Worm (Caenorhabditis elegans) whole organism, L4 larva: ENCODE measurements around the gene C49A9.2.
A peak's percentile ranks its signal among the peaks of the same experiment; 100 is the strongest.

Experiments used
- Y105C5A.15 ChIP-seq: fragments of 200-800 bp; sonication (Bioruptor generic); IDR thresholded peaks from 2 replicates; pipeline ENCODE4 v1.3.6; 2022; ENCODE audit warnings: missing genetic modification characterization, missing compliant biosample characterization
- Y48G9A.11 ChIP-seq: fragments of 200-800 bp; sonication (Bioruptor generic); IDR thresholded peaks from 2 replicates; pipeline ENCODE4 v1.3.6; 2022; ENCODE audit warnings: missing genetic modification reagents, missing genetic modification characterization, missing compliant biosample characterization
- ZK546.5 ChIP-seq, 2 experiments: sonication (generic microtip); optimal IDR thresholded peaks; 2 replicates each; lab custom pipeline; 2017; ENCODE audit warnings: missing biosample characterization in 2 of 2, missing genetic modification characterization in 2 of 2
- aha-1 ChIP-seq: fragments of 150-350 bp; peaks from one replicate; lab custom pipeline; 2014; ENCODE audit warnings: missing biosample characterization, missing genetic modification characterization
- ama-1 ChIP-seq: fragments of 150-350 bp; optimal IDR thresholded peaks from 2 replicates; lab custom pipeline; 2014; ENCODE audit warnings: inconsistent platforms, mixed read lengths
- ceh-32 ChIP-seq: sonication (generic microtip); optimal IDR thresholded peaks from 2 replicates; lab custom pipeline; 2016; ENCODE audit warnings: mild to moderate bottlenecking, missing genetic modification characterization, missing compliant biosample characterization; ENCODE audit not compliant: poor library complexity
- ces-1 ChIP-seq: fragments of 150-350 bp; sonication (generic microtip); optimal IDR thresholded peaks from 4 replicates; lab custom pipeline; 2014; ENCODE audit warnings: missing biosample characterization, missing genetic modification reagents, missing genetic modification characterization
- daf-16 ChIP-seq, 3 experiments: sonication (generic microtip); optimal IDR thresholded peaks; 2 replicates each; lab custom pipeline; 2016 to 2017; ENCODE audit warnings: missing genetic modification characterization in 3 of 3, missing genetic modification reagents in 3 of 3, mild to moderate bottlenecking in 2 of 3, missing compliant biosample characterization in 2 of 3, missing biosample characterization in 1 of 3, moderate library complexity in 1 of 3
- dmd-6 ChIP-seq: fragments of 200-800 bp; sonication (Bioruptor generic); IDR thresholded peaks from 2 replicates; pipeline ENCODE4 v1.3.6; 2022; ENCODE audit warnings: missing genetic modification reagents, missing genetic modification characterization, missing compliant biosample characterization
- dpl-1 ChIP-seq: fragments of 150-350 bp; optimal IDR thresholded peaks from 2 replicates; lab custom pipeline; 2014; ENCODE audit warnings: missing biosample characterization, missing genetic modification reagents, missing genetic modification characterization
- duxl-1 ChIP-seq: sonication (generic microtip); optimal IDR thresholded peaks from 2 replicates; lab custom pipeline; 2016; ENCODE audit warnings: mild to moderate bottlenecking, missing genetic modification characterization, moderate library complexity, missing compliant biosample characterization; ENCODE audit not compliant: poor library complexity
- dve-1 ChIP-seq: sonication (generic microtip); optimal IDR thresholded peaks from 2 replicates; lab custom pipeline; 2017; ENCODE audit warnings: antibody characterized with exemption, mild to moderate bottlenecking, missing genetic modification characterization, missing compliant biosample characterization; ENCODE audit not compliant: insufficient read depth
- fos-1 ChIP-seq: fragments of 150-350 bp; optimal IDR thresholded peaks from 2 replicates; lab custom pipeline; 2014; ENCODE audit warnings: missing biosample characterization, missing genetic modification characterization
- gei-8 ChIP-seq: fragments of 200-800 bp; sonication (Bioruptor generic); optimal IDR thresholded peaks from 2 replicates; lab custom pipeline; 2018; ENCODE audit warnings: mild to moderate bottlenecking, missing genetic modification characterization, missing compliant biosample characterization
- hlh-11 ChIP-seq: fragments of 200-800 bp; sonication (Bioruptor generic); optimal IDR thresholded peaks from 2 replicates; lab custom pipeline; 2018; ENCODE audit warnings: mild to moderate bottlenecking, missing genetic modification characterization, missing compliant biosample characterization
- hlh-30 ChIP-seq: sonication (generic microtip); optimal IDR thresholded peaks from 2 replicates; lab custom pipeline; 2017; ENCODE audit warnings: antibody characterized with exemption, mild to moderate bottlenecking, missing genetic modification characterization, missing compliant biosample characterization; ENCODE audit not compliant: insufficient read depth
- lin-15B ChIP-seq: fragments of 150-350 bp; sonication (generic microtip); optimal IDR thresholded peaks from 3 replicates; lab custom pipeline; 2014; ENCODE audit warnings: missing biosample characterization, missing genetic modification characterization
- lin-38 ChIP-seq: fragments of 200-800 bp; sonication (Bioruptor generic); IDR thresholded peaks from 2 replicates; pipeline ENCODE4 v1.3.6; 2022; ENCODE audit warnings: missing genetic modification reagents, missing genetic modification characterization, missing compliant biosample characterization
- mdl-1 ChIP-seq, 2 experiments: fragments of 150-350 bp in 1 of 2; sonication (generic microtip) in 1 of 2; optimal IDR thresholded peaks; 2 replicates each; lab custom pipeline; 2014 to 2017; ENCODE audit warnings: missing biosample characterization in 2 of 2, missing genetic modification characterization in 2 of 2
- mep-1 ChIP-seq: fragments of 150-350 bp; sonication (generic microtip); optimal IDR thresholded peaks from 3 replicates; lab custom pipeline; 2014; ENCODE audit warnings: missing biosample characterization, missing genetic modification characterization
- mes-2 ChIP-seq: sonication (generic microtip); optimal IDR thresholded peaks from 2 replicates; lab custom pipeline; 2016; ENCODE audit warnings: missing genotype, mild to moderate bottlenecking, missing genetic modification characterization, missing compliant biosample characterization; ENCODE audit not compliant: poor library complexity, severe bottlenecking
- nhr-25 ChIP-seq: sonication (generic microtip); optimal IDR thresholded peaks from 2 replicates; lab custom pipeline; 2017; ENCODE audit warnings: missing genetic modification characterization, mild to moderate bottlenecking, missing compliant biosample characterization, antibody characterized with exemption, moderate library complexity, borderline replicate concordance; ENCODE audit not compliant: insufficient read depth
- nhr-28 ChIP-seq: fragments of 150-350 bp; optimal IDR thresholded peaks from 2 replicates; lab custom pipeline; 2014; ENCODE audit warnings: missing biosample characterization, missing genetic modification characterization
- nhr-48 ChIP-seq: sonication (generic microtip); optimal IDR thresholded peaks from 2 replicates; lab custom pipeline; 2016; ENCODE audit warnings: mild to moderate bottlenecking, missing genetic modification characterization, missing compliant biosample characterization
- php-3 ChIP-seq: fragments of 200-800 bp; sonication (Bioruptor generic); IDR thresholded peaks from 2 replicates; pipeline ENCODE4 v1.3.6; 2022; ENCODE audit warnings: missing genetic modification reagents, missing genetic modification characterization, missing compliant biosample characterization
- pqm-1 ChIP-seq: sonication (generic microtip); optimal IDR thresholded peaks from 2 replicates; lab custom pipeline; 2017; ENCODE audit warnings: missing biosample characterization, missing genetic modification characterization
- rbr-2 ChIP-seq: sonication (generic microtip); optimal IDR thresholded peaks from 2 replicates; lab custom pipeline; 2016; ENCODE audit warnings: missing genotype, missing genetic modification characterization, missing compliant biosample characterization
- saeg-2 ChIP-seq: fragments of 200-800 bp; sonication (Bioruptor generic); IDR thresholded peaks from 2 replicates; pipeline ENCODE4 v1.3.6; 2022; ENCODE audit warnings: missing genetic modification reagents, missing genetic modification characterization, missing compliant biosample characterization
- set-16 ChIP-seq: fragments of 200-800 bp; sonication (Bioruptor generic); IDR thresholded peaks from 2 replicates; pipeline ENCODE4 v1.3.6; 2022; ENCODE audit warnings: missing genetic modification reagents, missing genetic modification characterization, missing compliant biosample characterization
- unc-130 ChIP-seq: sonication (generic microtip); optimal IDR thresholded peaks from 2 replicates; lab custom pipeline; 2016; ENCODE audit warnings: missing genetic modification reagents, missing genetic modification characterization, missing compliant biosample characterization
- unc-62 ChIP-seq, 3 experiments: fragments of 150-350 bp in 1 of 3; sonication (generic microtip); optimal IDR thresholded peaks in 2 of 3; peaks in 1 of 3; 1 replicate in 1 of 3; 2 replicates in 2 of 3; lab custom pipeline; 2014 to 2017; ENCODE audit warnings: missing biosample characterization in 3 of 3, missing genetic modification characterization in 3 of 3, missing genetic modification reagents in 3 of 3, missing genotype in 1 of 3
- zag-1 ChIP-seq: fragments of 150-350 bp; optimal IDR thresholded peaks from 2 replicates; lab custom pipeline; 2014; ENCODE audit warnings: missing biosample characterization, missing genetic modification characterization
- zfp-3 ChIP-seq: fragments of 200-800 bp; sonication (Bioruptor generic); conservative IDR thresholded peaks from 2 replicates; pipeline ENCODE4 v1.3.6; 2022; ENCODE audit warnings: missing genetic modification reagents, missing genetic modification characterization, missing compliant biosample characterization
- zip-2 ChIP-seq: fragments of 150-350 bp; optimal IDR thresholded peaks from 2 replicates; lab custom pipeline; 2014; ENCODE audit warnings: missing biosample characterization, missing genetic modification characterization
- ztf-7 ChIP-seq: fragments of 150-350 bp; optimal IDR thresholded peaks from 2 replicates; lab custom pipeline; 2014; ENCODE audit warnings: missing biosample characterization, missing genetic modification characterization

Gene C49A9.2

DNA sequence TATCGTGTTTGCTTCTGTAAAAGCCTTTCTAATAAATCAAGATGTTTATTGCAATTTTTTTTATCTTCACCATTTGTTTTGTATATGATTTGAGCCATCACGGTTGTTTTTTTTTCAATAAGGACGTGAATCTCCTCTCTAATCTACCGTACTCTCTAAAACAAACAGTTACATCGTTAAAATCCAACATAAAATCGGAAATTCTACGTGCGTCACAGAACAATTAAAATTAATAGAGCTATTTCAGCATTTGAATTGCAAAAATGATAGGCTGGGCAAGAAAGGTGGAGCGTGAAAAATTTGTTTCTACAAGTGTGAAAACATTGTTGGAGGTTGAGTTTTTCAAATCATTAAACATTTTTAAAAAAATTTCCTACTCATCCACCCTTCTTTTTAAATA lies 11.8 kb upstream of the C49A9.2 start, which contains the start of gene C49A9.5:
Gene C49A9.5, plus strand, starts transcription at position 271 of the 400 bp plus-strand sequence.
- TF ChIP-seq lin-38 (GFP tag; lab: Robert Waterston, UW) (no peak), mes-2 (tag; lab: Kevin White, UChicago) (no peak), zag-1 (tag; lab: Kevin White, UChicago) (no peak), rbr-2 (tag; lab: Kevin White, UChicago) (no peak), php-3 (peak; percentile 93), daf-16 (GFP tag; optimal IDR thresholded peaks at IDR 0.05; lab: Kevin White, UChicago) (no peak), daf-16 (tag; optimal IDR thresholded peaks at IDR 0.05; lab: Kevin White, UChicago) (peak; percentile 65), dve-1 (tag; lab: Kevin White, UChicago) (peak; percentile 5), pqm-1 (tag; lab: Kevin White, UChicago) (peak; percentile 1)

DNA sequence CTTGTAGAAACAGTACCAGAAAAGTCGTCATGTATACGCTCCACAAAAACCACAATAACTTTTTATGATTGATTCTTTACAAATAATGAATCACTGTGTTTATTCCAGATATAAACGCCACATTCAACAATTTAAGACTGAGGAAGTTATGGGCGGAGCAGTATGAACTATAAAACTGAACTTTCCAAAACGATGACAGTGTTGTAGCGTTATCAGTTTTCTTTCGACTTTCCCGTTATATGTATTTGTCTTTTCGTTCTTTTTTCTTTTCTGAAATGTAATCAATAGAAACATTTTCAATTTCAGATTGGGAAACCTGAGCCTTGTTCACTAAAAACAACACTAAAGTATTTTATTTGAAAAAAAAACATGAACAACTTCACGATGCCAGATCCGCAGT lies 8.2 kb upstream of the C49A9.2 start, which contains the start of gene C49A9.9:
Gene C49A9.9, plus strand, starts transcription at position 307 of the 400 bp plus-strand sequence.
- no peak for TF ChIP-seq lin-15B
- no peak for TF ChIP-seq dpl-1 (GFP tag; lab: Kevin White, UChicago)
- no peak for TF ChIP-seq Y48G9A.11 (GFP tag; lab: Robert Waterston, UW)
- TF ChIP-seq Y105C5A.15: no peak
- no peak for TF ChIP-seq ztf-7 (tag; lab: Kevin White, UChicago)
- no peak for TF ChIP-seq daf-16 (GFP tag; optimal IDR thresholded peaks at IDR 0.05; lab: Kevin White, UChicago)
- peak; percentile 25 for TF ChIP-seq daf-16 (tag; optimal IDR thresholded peaks at IDR 0.05; lab: Kevin White, UChicago)
- peak; percentile 0 for TF ChIP-seq hlh-11 (tag; lab: Kevin White, UChicago)
- TF ChIP-seq ZK546.5 (tag; optimal IDR thresholded peaks at IDR 0.05; lab: Kevin White, UChicago): no peak
- TF ChIP-seq set-16 (GFP tag; lab: Robert Waterston, UW): no peak
- TF ChIP-seq unc-130 (GFP tag; lab: Kevin White, UChicago): no peak
- TF ChIP-seq nhr-25: no peak
- no peak for TF ChIP-seq aha-1 (tag; lab: Kevin White, UChicago)
- TF ChIP-seq zip-2 (tag; lab: Kevin White, UChicago): no peak
- TF ChIP-seq zag-1 (tag; lab: Kevin White, UChicago): no peak
- peak; percentile 1 for TF ChIP-seq dve-1 (tag; lab: Kevin White, UChicago)
- peak; percentile 58 for TF ChIP-seq nhr-28
- no peak for TF ChIP-seq hlh-30 (tag; lab: Kevin White, UChicago)
- TF ChIP-seq rbr-2 (tag; lab: Kevin White, UChicago): no peak
- TF ChIP-seq nhr-48 (tag; lab: Kevin White, UChicago): no peak
- peak; percentile 73 for TF ChIP-seq pqm-1 (tag; lab: Kevin White, UChicago)
- peak; percentile 33; the same call in 1 of the 2 replicates for TF ChIP-seq dmd-6
- TF ChIP-seq mdl-1 (tag; optimal IDR thresholded peaks at IDR 0.05; lab: Kevin White, UChicago): no peak
- TF ChIP-seq gei-8 (GFP tag; lab: Kevin White, UChicago): no peak
- TF ChIP-seq ces-1: no peak
- TF ChIP-seq, all 104 proteins: peak for 6

DNA sequence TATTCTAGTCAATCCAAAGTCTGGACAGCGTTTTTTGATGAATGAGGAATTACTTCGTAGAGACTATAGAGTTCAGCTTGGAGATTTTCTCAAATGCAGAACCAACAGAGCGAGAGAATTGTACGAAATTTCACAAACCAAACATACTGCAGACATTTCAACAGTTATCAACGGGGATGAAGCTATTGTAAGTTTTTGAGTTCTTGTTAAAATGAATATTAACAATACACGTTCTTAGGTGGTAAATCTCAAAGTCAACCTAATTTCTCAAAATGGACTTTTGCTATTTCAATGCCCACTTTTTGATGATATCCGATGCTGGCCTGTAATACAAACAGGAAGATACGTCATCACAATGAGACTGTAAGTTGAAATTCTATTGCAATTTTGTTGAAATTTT lies 7.7 kb upstream of the C49A9.2 start:
- TF ChIP-seq ceh-32 (tag; lab: Kevin White, UChicago): no peak
- peak in 1 of 2 experiments; percentile 94 for TF ChIP-seq unc-62 (GFP tag; optimal IDR thresholded peaks at IDR 0.05 in 1 of 2; lab: Kevin White, UChicago)
- no peak for TF ChIP-seq unc-62 (tag; optimal IDR thresholded peaks at IDR 0.05; lab: Kevin White, UChicago)
- no peak for TF ChIP-seq ama-1

DNA sequence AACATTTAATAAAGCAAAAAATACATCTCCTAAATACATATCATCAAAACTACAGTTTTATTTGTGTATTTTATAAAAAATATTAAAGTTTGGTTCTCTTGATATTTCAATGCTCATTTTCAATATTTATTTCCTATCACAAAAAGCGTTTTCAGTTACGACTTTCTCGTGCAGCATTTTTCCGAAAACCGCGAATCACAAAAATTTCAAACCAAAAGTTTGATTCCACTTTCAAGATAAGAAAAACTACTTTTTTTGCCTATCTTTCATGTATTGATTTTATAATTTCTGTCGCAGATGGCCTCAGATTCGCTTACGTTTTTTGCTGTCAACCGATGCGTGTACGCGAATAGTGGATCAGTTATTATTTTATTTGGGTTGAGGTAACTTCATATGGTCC lies 5.8 kb upstream of the C49A9.2 start, which contains the start of gene C49A9.4:
Gene C49A9.4, plus strand, starts transcription at position 265 of the 400 bp plus-strand sequence.
- TF ChIP-seq daf-16 (GFP tag; optimal IDR thresholded peaks at IDR 0.05; lab: Kevin White, UChicago) (no peak), daf-16 (tag; optimal IDR thresholded peaks at IDR 0.05; lab: Kevin White, UChicago) (peak; percentile 70), hlh-11 (tag; lab: Kevin White, UChicago) (peak; percentile 6), pqm-1 (tag; lab: Kevin White, UChicago) (peak; percentile 46), dve-1 (tag; lab: Kevin White, UChicago) (peak; percentile 41), mep-1 (tag; lab: Kevin White, UChicago) (peak; percentile 6), zfp-3 (no peak), fos-1 (tag; lab: Kevin White, UChicago) (no peak), duxl-1 (tag; lab: Kevin White, UChicago) (no peak), dmd-6 (peak; percentile 42; the same call in 1 of the 2 replicates), saeg-2 (GFP tag; lab: Robert Waterston, UW) (no peak)
